Fruit fly (Drosophila melanogaster) whole organism, embryonic: ENCODE data around the gene pnt.

Source experiments
- Asciz ChIP-seq: fragments of 200-800 bp; sonication (Bioruptor generic); optimal IDR thresholded peaks from 2 replicates; lab custom pipeline; 2017; ENCODE audit warnings: missing biosample characterization, mild to moderate bottlenecking, missing genetic modification characterization, missing genetic modification reagents
- Bdp1 ChIP-seq: fragments of 200-800 bp; sonication (Bioruptor generic); optimal IDR thresholded peaks from 3 replicates; lab custom pipeline; 2016; ENCODE audit warnings: missing biosample characterization, missing genetic modification characterization
- CG10274 ChIP-seq: fragments of 200-800 bp; sonication (Bioruptor generic); optimal IDR thresholded peaks from 3 replicates; lab custom pipeline; 2017; ENCODE audit warnings: missing biosample characterization, mild to moderate bottlenecking, missing genetic modification characterization
- CG11247 ChIP-seq: fragments of 200-800 bp; sonication (Bioruptor generic); IDR thresholded peaks from 2 replicates; pipeline ENCODE4 v1.3.6; 2022; ENCODE audit warnings: missing biosample characterization, missing genetic modification characterization
- CG11723 ChIP-seq: fragments of 200-800 bp; sonication (Bioruptor generic); optimal IDR thresholded peaks from 2 replicates; lab custom pipeline; 2017; ENCODE audit warnings: missing biosample characterization, mild to moderate bottlenecking, missing genetic modification characterization
- CG13775 ChIP-seq: fragments of 200-800 bp; sonication (Bioruptor generic); optimal IDR thresholded peaks from 3 replicates; lab custom pipeline; 2017; ENCODE audit warnings: missing biosample characterization, mild to moderate bottlenecking, missing genetic modification characterization
- CG15073 ChIP-seq: fragments of 200-800 bp; sonication (Bioruptor generic); optimal IDR thresholded peaks from 2 replicates; lab custom pipeline; 2016; ENCODE audit warnings: missing biosample characterization, missing genetic modification characterization
- CG1529 ChIP-seq: fragments of 200-800 bp; sonication (Bioruptor generic); optimal IDR thresholded peaks from 3 replicates; lab custom pipeline; 2018; ENCODE audit warnings: missing biosample characterization, missing genetic modification characterization
- CG16815 ChIP-seq: fragments of 200-800 bp; sonication (Bioruptor generic); optimal IDR thresholded peaks from 3 replicates; lab custom pipeline; 2017; ENCODE audit warnings: missing biosample characterization, mild to moderate bottlenecking, missing genetic modification characterization
- CG17186 ChIP-seq: fragments of 200-800 bp; sonication (Bioruptor generic); optimal IDR thresholded peaks from 3 replicates; lab custom pipeline; 2017; ENCODE audit warnings: missing biosample characterization, missing genetic modification reagents, missing genetic modification characterization
- CG17385 ChIP-seq: fragments of 200-800 bp; sonication (Bioruptor generic); optimal IDR thresholded peaks from 3 replicates; lab custom pipeline; 2018; ENCODE audit warnings: missing biosample characterization, mild to moderate bottlenecking, missing genetic modification characterization
- CG17802 ChIP-seq: fragments of 200-800 bp; sonication (Bioruptor generic); optimal IDR thresholded peaks from 2 replicates; lab custom pipeline; 2018; ENCODE audit warnings: missing biosample characterization, mild to moderate bottlenecking, missing genetic modification characterization, moderate library complexity
- CG17912 ChIP-seq: fragments of 200-800 bp; sonication (Bioruptor generic); optimal IDR thresholded peaks from 2 replicates; lab custom pipeline; 2018; ENCODE audit warnings: missing biosample characterization, mild to moderate bottlenecking, missing genetic modification characterization
- CG2129 ChIP-seq: fragments of 200-800 bp; sonication (Bioruptor generic); IDR thresholded peaks from 2 replicates; pipeline ENCODE4 v1.3.6; 2022; ENCODE audit warnings: missing biosample characterization, missing genetic modification characterization; ENCODE audit not compliant: partially characterized antibody
- CG2202 ChIP-seq: fragments of 200-800 bp; sonication (Bioruptor generic); optimal IDR thresholded peaks from 2 replicates; lab custom pipeline; 2018; ENCODE audit warnings: missing biosample characterization, mild to moderate bottlenecking, missing genetic modification characterization
- CG2875 ChIP-seq: fragments of 200-800 bp; sonication (Bioruptor generic); optimal IDR thresholded peaks from 2 replicates; lab custom pipeline; 2017; ENCODE audit warnings: missing biosample characterization, mild to moderate bottlenecking, missing genetic modification characterization, missing genetic modification reagents
- CG30431 ChIP-seq: fragments of 200-800 bp; sonication (Bioruptor generic); optimal IDR thresholded peaks from 2 replicates; lab custom pipeline; 2017; ENCODE audit warnings: missing biosample characterization, missing genetic modification characterization
- CG3065 ChIP-seq: fragments of 200-800 bp; sonication (Bioruptor generic); optimal IDR thresholded peaks from 2 replicates; lab custom pipeline; 2016; ENCODE audit warnings: missing biosample characterization, missing genetic modification characterization
- CG32772 ChIP-seq: fragments of 200-800 bp; sonication (Bioruptor generic); IDR thresholded peaks from 2 replicates; pipeline ENCODE4 v1.3.6; 2022; ENCODE audit warnings: missing biosample characterization, missing genetic modification characterization
- CG33557 ChIP-seq: fragments of 200-800 bp; sonication (Bioruptor generic); optimal IDR thresholded peaks from 2 replicates; lab custom pipeline; 2019; ENCODE audit warnings: missing biosample characterization, mild to moderate bottlenecking, missing genetic modification characterization, moderate library complexity
- CG5180 ChIP-seq: fragments of 200-800 bp; sonication (Bioruptor generic); optimal IDR thresholded peaks from 3 replicates; lab custom pipeline; 2017; ENCODE audit warnings: missing biosample characterization, missing genetic modification characterization, mild to moderate bottlenecking, moderate library complexity, missing genetic modification reagents
- CG5245 ChIP-seq: fragments of 200-800 bp; sonication (Bioruptor generic); optimal IDR thresholded peaks from 3 replicates; lab custom pipeline; 2016; ENCODE audit warnings: missing biosample characterization, missing genetic modification characterization
- CG6791 ChIP-seq: fragments of 200-800 bp; sonication (Bioruptor generic); IDR thresholded peaks from 3 replicates; pipeline ENCODE4 v1.3.6; 2022; ENCODE audit warnings: missing biosample characterization, missing genetic modification characterization; ENCODE audit not compliant: partially characterized antibody
- CG7786 ChIP-seq: fragments of 200-800 bp; sonication (Bioruptor generic); optimal IDR thresholded peaks from 2 replicates; lab custom pipeline; 2016; ENCODE audit warnings: missing biosample characterization, missing genetic modification characterization
- CG8089 ChIP-seq: fragments of 200-800 bp; sonication (Bioruptor generic); optimal IDR thresholded peaks from 3 replicates; lab custom pipeline; 2016; ENCODE audit warnings: missing biosample characterization, missing genetic modification characterization
- Dfd ChIP-seq, 2 experiments: fragments of >200 bp; optimal IDR thresholded peaks; 2 replicates each; lab custom pipeline; 2017; ENCODE audit warnings: missing biosample characterization in 2 of 2, missing genetic modification characterization in 2 of 2
- HLH3B ChIP-seq: fragments of 200-800 bp; sonication (Bioruptor generic); IDR thresholded peaks from 2 replicates; pipeline ENCODE4 v1.3.6; 2022; ENCODE audit warnings: missing biosample characterization, missing genetic modification characterization
- Hr39 ChIP-seq: fragments of >200 bp; optimal IDR thresholded peaks from 2 replicates; lab custom pipeline; 2017
- Lim3 ChIP-seq: fragments of 200-800 bp; sonication (Bioruptor generic); IDR thresholded peaks from 2 replicates; pipeline ENCODE4 v1.3.6; 2022; ENCODE audit warnings: missing biosample characterization, missing genetic modification characterization
- NC2α ChIP-seq: fragments of 200-800 bp; sonication (Bioruptor generic); optimal IDR thresholded peaks from 2 replicates; lab custom pipeline; 2016; ENCODE audit warnings: missing biosample characterization, missing genetic modification characterization
- Nf-YA ChIP-seq: fragments of 200-800 bp; sonication (Bioruptor generic); IDR thresholded peaks from 2 replicates; pipeline ENCODE4 v1.3.6; 2022; ENCODE audit warnings: missing biosample characterization, missing genetic modification characterization
- PHDP ChIP-seq: fragments of 200-800 bp; sonication (Bioruptor generic); optimal IDR thresholded peaks from 3 replicates; lab custom pipeline; 2018; ENCODE audit warnings: missing biosample characterization, mild to moderate bottlenecking, missing genetic modification characterization, moderate library complexity
- Pdp1 ChIP-seq, 2 experiments: fragments of 200-800 bp; sonication (Bioruptor generic); optimal IDR thresholded peaks; 3 replicates each; lab custom pipeline; 2016; ENCODE audit warnings: missing biosample characterization in 2 of 2, missing genetic modification characterization in 2 of 2, mild to moderate bottlenecking in 1 of 2, moderate library complexity in 1 of 2
- Ptx1 ChIP-seq: fragments of 200-800 bp; sonication (Bioruptor generic); IDR thresholded peaks from 2 replicates; pipeline ENCODE4 v1.3.6; 2022; ENCODE audit warnings: missing biosample characterization, missing genetic modification characterization
- Rfx ChIP-seq: fragments of 200-800 bp; sonication (Bioruptor generic); IDR thresholded peaks from 2 replicates; pipeline ENCODE4 v1.3.6; 2022; ENCODE audit warnings: missing biosample characterization, missing genetic modification characterization
- Xbp1 ChIP-seq: fragments of 200-800 bp; sonication (Bioruptor generic); optimal IDR thresholded peaks from 3 replicates; lab custom pipeline; 2016; ENCODE audit warnings: missing biosample characterization, mild to moderate bottlenecking, missing genetic modification characterization
- az2 ChIP-seq: fragments of 200-800 bp; sonication (Bioruptor generic); optimal IDR thresholded peaks from 3 replicates; lab custom pipeline; 2016; ENCODE audit warnings: missing biosample characterization, missing genetic modification characterization
- cas ChIP-seq: fragments of 200-800 bp; sonication (Bioruptor generic); IDR thresholded peaks from 2 replicates; pipeline ENCODE4 v1.3.6; 2022; ENCODE audit warnings: missing biosample characterization, missing genetic modification characterization
- caup ChIP-seq: fragments of 200-800 bp; sonication (Bioruptor generic); optimal IDR thresholded peaks from 3 replicates; lab custom pipeline; 2017; ENCODE audit warnings: missing biosample characterization, mild to moderate bottlenecking, missing genetic modification characterization, moderate library complexity; ENCODE audit not compliant: severe bottlenecking
- fd96Cb ChIP-seq: fragments of 200-800 bp; sonication (Bioruptor generic); optimal IDR thresholded peaks from 2 replicates; lab custom pipeline; 2018; ENCODE audit warnings: missing biosample characterization, mild to moderate bottlenecking, missing genetic modification characterization, moderate library complexity
- gce ChIP-seq: fragments of 200-800 bp; sonication (Bioruptor generic); IDR thresholded peaks from 3 replicates; pipeline ENCODE4 v1.3.6; 2022; ENCODE audit warnings: missing biosample characterization, missing genetic modification characterization
- grn ChIP-seq: fragments of 200-800 bp; sonication (Bioruptor generic); optimal IDR thresholded peaks from 3 replicates; lab custom pipeline; 2017; ENCODE audit warnings: missing biosample characterization, missing genetic modification characterization
- inv ChIP-seq: fragments of 200-800 bp; sonication (Bioruptor generic); IDR thresholded peaks from 2 replicates; pipeline ENCODE4 v1.3.6; 2022; ENCODE audit warnings: missing biosample characterization, missing genetic modification characterization; ENCODE audit not compliant: partially characterized antibody
- klu ChIP-seq: fragments of 200-800 bp; sonication (Bioruptor generic); IDR thresholded peaks from 2 replicates; pipeline ENCODE4 v1.3.6; 2022; ENCODE audit warnings: missing biosample characterization, missing genetic modification characterization
- pb ChIP-seq: fragments of 200-800 bp; sonication (Bioruptor generic); optimal IDR thresholded peaks from 3 replicates; lab custom pipeline; 2016; ENCODE audit warnings: missing biosample characterization, missing genetic modification characterization
- sens-2 ChIP-seq: fragments of 200-800 bp; sonication (Bioruptor generic); IDR thresholded peaks from 2 replicates; pipeline ENCODE4 v1.3.6; 2022; ENCODE audit warnings: missing biosample characterization, missing genetic modification characterization
- sr ChIP-seq: fragments of 200-800 bp; sonication (Bioruptor generic); IDR thresholded peaks from 3 replicates; pipeline ENCODE4 v1.3.6; 2022; ENCODE audit warnings: missing biosample characterization, missing genetic modification characterization
- tgo ChIP-seq: fragments of 200-800 bp; sonication (Bioruptor generic); IDR thresholded peaks from 3 replicates; pipeline ENCODE4 v1.3.6; 2022; ENCODE audit warnings: missing biosample characterization, missing genetic modification characterization
- tin ChIP-seq: fragments of 200-800 bp; sonication (Bioruptor generic); optimal IDR thresholded peaks from 3 replicates; lab custom pipeline; 2016; ENCODE audit warnings: missing biosample characterization, missing genetic modification characterization
- tna ChIP-seq: fragments of 200-800 bp; sonication (Bioruptor generic); IDR thresholded peaks from 2 replicates; pipeline ENCODE4 v1.3.6; 2022; ENCODE audit warnings: missing biosample characterization, missing genetic modification characterization; ENCODE audit not compliant: partially characterized antibody
- vvl ChIP-seq: fragments of 200-800 bp; sonication (Bioruptor generic); IDR thresholded peaks from 2 replicates; pipeline ENCODE4 v1.3.6; 2022; ENCODE audit warnings: missing biosample characterization, missing genetic modification characterization

pnt gene

DNA sequence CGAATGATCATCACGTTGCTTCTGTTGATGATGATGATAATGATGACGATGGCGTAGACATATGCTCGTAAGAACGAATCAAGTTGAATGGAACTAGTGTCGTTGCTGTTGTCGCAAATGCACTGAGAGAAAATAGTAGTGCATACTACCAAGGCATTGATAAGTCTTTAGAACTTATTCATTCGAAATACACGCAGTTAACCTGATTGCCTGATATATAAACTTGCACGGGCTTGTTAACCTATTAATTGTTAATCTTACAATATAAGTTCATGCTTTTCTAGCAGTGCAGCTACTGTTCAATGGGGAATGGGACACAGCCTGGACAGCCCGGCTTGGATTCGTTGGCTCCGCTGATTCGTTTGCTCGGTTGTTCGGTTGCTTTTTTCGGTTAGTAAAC lies 19.7 kb downstream of the pnt start (continued):
- peak; percentile 84 to 86 for TF ChIP-seq Pdp1 (GFP tag; optimal IDR thresholded peaks at IDR 0.05; lab: Kevin White, UChicago)
- TF ChIP-seq CG16815: peak; percentile 88
- peak; percentile 81 for TF ChIP-seq NC2α (GFP tag; lab: Kevin White, UChicago)
- TF ChIP-seq vvl (GFP tag; lab: Robert Waterston, UW): peak; percentile 90
- TF ChIP-seq CG3065 (GFP tag; lab: Kevin White, UChicago): peak; percentile 76
- peak; percentile 82 for TF ChIP-seq CG13775 (GFP tag; lab: Kevin White, UChicago)
- peak; percentile 87 for TF ChIP-seq Rfx (GFP tag; lab: Robert Waterston, UW)
- peak; percentile 85 for TF ChIP-seq Xbp1
- peak; percentile 75 for TF ChIP-seq CG11247
- TF ChIP-seq CG7786 (GFP tag; lab: Kevin White, UChicago): peak; percentile 83
- TF ChIP-seq CG17385 (GFP tag; lab: Kevin White, UChicago): peak; percentile 74
- peak; percentile 71 for TF ChIP-seq caup (GFP tag; lab: Kevin White, UChicago)
- peak; percentile 65 for TF ChIP-seq Asciz (GFP tag; lab: Kevin White, UChicago)
- TF ChIP-seq sens-2 (GFP tag; lab: Robert Waterston, UW): peak; percentile 66
- no peak for TF ChIP-seq CG2129 (GFP tag; lab: Robert Waterston, UW)
- peak; percentile 82 for TF ChIP-seq CG2875
- TF ChIP-seq tna (GFP tag; lab: Robert Waterston, UW): no peak
- TF ChIP-seq az2: peak; percentile 86
- TF ChIP-seq Ptx1 (GFP tag; lab: Robert Waterston, UW): peak; percentile 73
- peak; percentile 89 for TF ChIP-seq tin (GFP tag; lab: Kevin White, UChicago)
- TF ChIP-seq CG11723 (GFP tag; lab: Kevin White, UChicago): peak; percentile 79
- TF ChIP-seq klu (GFP tag; lab: Robert Waterston, UW): peak; percentile 64
- TF ChIP-seq CG30431: peak; percentile 80
- peak; percentile 72 for TF ChIP-seq CG17802 (tag; lab: Kevin White, UChicago)
- peak; percentile 83 for TF ChIP-seq CG8089 (GFP tag; lab: Kevin White, UChicago)
- TF ChIP-seq CG6791 (GFP tag; lab: Robert Waterston, UW): no peak
- peak; percentile 57 for TF ChIP-seq Nf-YA
- peak; percentile 85 for TF ChIP-seq pb (GFP tag; lab: Kevin White, UChicago)
- TF ChIP-seq PHDP (tag; lab: Kevin White, UChicago): peak; percentile 83
- peak; percentile 75 for TF ChIP-seq CG1529 (GFP tag; lab: Kevin White, UChicago)
- TF ChIP-seq CG15073: no peak
- TF ChIP-seq CG2202 (tag; lab: Kevin White, UChicago): peak; percentile 92
- no peak for TF ChIP-seq Dfd (GFP tag; optimal IDR thresholded peaks at IDR 0.05; lab: Kevin White, UChicago)
- TF ChIP-seq fd96Cb (tag; lab: Kevin White, UChicago): peak; percentile 89
- peak; percentile 81 for TF ChIP-seq HLH3B (GFP tag; lab: Robert Waterston, UW)
- no peak for TF ChIP-seq inv (GFP tag; lab: Robert Waterston, UW)
- TF ChIP-seq gce: 0 out of 3 replicates have a peak, but pooled peaks have one; percentile 47
- TF ChIP-seq CG5245 (GFP tag; lab: Kevin White, UChicago): peak; percentile 87
- TF ChIP-seq CG17912: no peak
- TF ChIP-seq Bdp1 (GFP tag; lab: Kevin White, UChicago): peak; percentile 74
- TF ChIP-seq CG5180 (GFP tag; lab: Kevin White, UChicago): peak; percentile 61
- TF ChIP-seq grn (GFP tag; lab: Kevin White, UChicago): no peak
- TF ChIP-seq Lim3 (GFP tag; lab: Robert Waterston, UW): no peak; the same call in 1 of the 2 replicates
- peak; percentile 81 for TF ChIP-seq CG33557
- TF ChIP-seq cas: no peak
- peak; percentile 81 for TF ChIP-seq CG32772 (GFP tag; lab: Robert Waterston, UW)
- peak; percentile 62 for TF ChIP-seq CG10274
- TF ChIP-seq sr (GFP tag; lab: Robert Waterston, UW): no peak; the same call in 2 of the 3 replicates
- peak; percentile 53 for TF ChIP-seq CG17186 (GFP tag; lab: Kevin White, UChicago)
- peak; percentile 77 for TF ChIP-seq tgo (GFP tag; lab: Robert Waterston, UW)
- TF ChIP-seq Hr39 (lab: Kevin White, UChicago): no peak
